Worm (Caenorhabditis elegans) whole organism, mixed stage, embryonic: Measurements from ENCODE around the gene mthf-1.

Source experiments
- M03D4.4 ChIP-seq: sonication (generic microtip); optimal IDR thresholded peaks from 2 replicates; lab custom pipeline; 2017; ENCODE audit warnings: mild to moderate bottlenecking, missing genetic modification characterization, missing compliant biosample characterization
- ceh-43 ChIP-seq: fragments of 200-800 bp; sonication (Bioruptor generic); optimal IDR thresholded peaks from 2 replicates; lab custom pipeline; 2018; ENCODE audit warnings: mild to moderate bottlenecking, missing genetic modification characterization, moderate library complexity, missing compliant biosample characterization
- elt-1 ChIP-seq: sonication (generic microtip); optimal IDR thresholded peaks from 2 replicates; lab custom pipeline; 2017; ENCODE audit warnings: missing genetic modification characterization, mild to moderate bottlenecking, missing compliant biosample characterization, antibody characterized with exemption, moderate library complexity, borderline replicate concordance; ENCODE audit not compliant: insufficient read depth
- hlh-1 ChIP-seq: fragments of 150-350 bp; optimal IDR thresholded peaks from 2 replicates; lab custom pipeline; 2014; ENCODE audit warnings: missing biosample characterization, missing genetic modification reagents, missing genetic modification characterization
- lsy-2 ChIP-seq: fragments of 150-350 bp; optimal IDR thresholded peaks from 2 replicates; lab custom pipeline; 2014; ENCODE audit warnings: missing biosample characterization, missing genetic modification characterization
- mab-5 ChIP-seq: fragments of 150-350 bp; optimal IDR thresholded peaks from 2 replicates; lab custom pipeline; 2014; ENCODE audit warnings: missing biosample characterization, missing genetic modification characterization
- nhr-2 ChIP-seq: fragments of 150-350 bp; optimal IDR thresholded peaks from 2 replicates; lab custom pipeline; 2014; ENCODE audit warnings: missing biosample characterization, missing genetic modification characterization
- snpc-4 ChIP-seq: fragments of 150-350 bp; optimal IDR thresholded peaks from 2 replicates; lab custom pipeline; 2014; ENCODE audit warnings: missing biosample characterization, missing genetic modification characterization
- unc-62 ChIP-seq: fragments of 150-350 bp; optimal IDR thresholded peaks from 2 replicates; lab custom pipeline; 2014; ENCODE audit warnings: missing biosample characterization, missing genetic modification reagents, missing genetic modification characterization
- ztf-11 ChIP-seq: fragments of 150-350 bp; optimal IDR thresholded peaks from 2 replicates; lab custom pipeline; 2014; ENCODE audit warnings: missing biosample characterization, missing genetic modification characterization

ce11 chrII:7791408-7792050 lies 13.9 kb upstream of the mthf-1 start:
- TF ChIP-seq ceh-43 (GFP tag; lab: Kevin White, UChicago) = no peak
- TF ChIP-seq snpc-4 (tag; lab: Kevin White, UChicago) = no peak
- TF ChIP-seq unc-62 = no peak
- TF ChIP-seq lsy-2 (tag; lab: Kevin White, UChicago) = no peak
- TF ChIP-seq mab-5 = no peak
- no peak for TF ChIP-seq ztf-11
- TF ChIP-seq nhr-2 (tag; lab: Kevin White, UChicago) = no peak
- TF ChIP-seq elt-1 (tag; lab: Kevin White, UChicago) = no peak
- TF ChIP-seq hlh-1 = no peak
- TF ChIP-seq M03D4.4 (tag; lab: Kevin White, UChicago) = no peak
